Worm (Caenorhabditis elegans) whole organism, late embryonic: Measurements from ENCODE around the gene F09F9.1.

Source experiments
- C08G9.2 ChIP-seq: sonication (generic microtip); optimal IDR thresholded peaks from 2 replicates; lab custom pipeline; 2016; ENCODE audit warnings: mild to moderate bottlenecking, missing genetic modification characterization, moderate library complexity, missing compliant biosample characterization
- C38D4.7 ChIP-seq: fragments of 200-800 bp; sonication (Bioruptor generic); optimal IDR thresholded peaks from 2 replicates; lab custom pipeline; 2018; ENCODE audit warnings: mild to moderate bottlenecking, missing genetic modification characterization, moderate library complexity, missing compliant biosample characterization
- F13H6.1 ChIP-seq: sonication (generic microtip); optimal IDR thresholded peaks from 2 replicates; lab custom pipeline; 2016; ENCODE audit warnings: missing genetic modification characterization, missing compliant biosample characterization
- K09A11.1 ChIP-seq: sonication (generic microtip); optimal IDR thresholded peaks from 2 replicates; lab custom pipeline; 2017; ENCODE audit warnings: antibody characterized with exemption, mild to moderate bottlenecking, missing genetic modification characterization, missing compliant biosample characterization; ENCODE audit not compliant: insufficient read depth
- T23F11.4 ChIP-seq: fragments of 200-800 bp; sonication (Bioruptor generic); optimal IDR thresholded peaks from 2 replicates; lab custom pipeline; 2018; ENCODE audit warnings: mild to moderate bottlenecking, missing genetic modification characterization, missing compliant biosample characterization
- ceh-14 ChIP-seq: sonication (generic microtip); optimal IDR thresholded peaks from 2 replicates; lab custom pipeline; 2016; ENCODE audit warnings: missing genotype, missing genetic modification characterization, missing compliant biosample characterization
- ceh-18 ChIP-seq: sonication (generic microtip); optimal IDR thresholded peaks from 2 replicates; lab custom pipeline; 2016; ENCODE audit warnings: missing genetic modification characterization, missing compliant biosample characterization
- ceh-19 ChIP-seq: fragments of 200-800 bp; sonication (Bioruptor generic); optimal IDR thresholded peaks from 2 replicates; lab custom pipeline; 2018; ENCODE audit warnings: mild to moderate bottlenecking, missing genetic modification characterization, missing compliant biosample characterization
- ceh-24 ChIP-seq: sonication (generic microtip); optimal IDR thresholded peaks from 2 replicates; lab custom pipeline; 2016; ENCODE audit warnings: mild to moderate bottlenecking, missing genetic modification characterization, missing compliant biosample characterization
- ceh-30 ChIP-seq: fragments of 150-350 bp; optimal IDR thresholded peaks from 2 replicates; lab custom pipeline; 2014; ENCODE audit warnings: missing biosample characterization, missing genetic modification characterization
- ceh-31 ChIP-seq: sonication (generic microtip); optimal IDR thresholded peaks from 2 replicates; lab custom pipeline; 2016; ENCODE audit warnings: missing genetic modification characterization, missing compliant biosample characterization
- ceh-34 ChIP-seq: sonication (generic microtip); optimal IDR thresholded peaks from 2 replicates; lab custom pipeline; 2016; ENCODE audit warnings: mild to moderate bottlenecking, missing genetic modification characterization, missing compliant biosample characterization
- ceh-45 ChIP-seq: fragments of 200-800 bp; sonication (Bioruptor generic); IDR thresholded peaks from 2 replicates; pipeline ENCODE4 v1.3.6; 2022; ENCODE audit warnings: missing genetic modification reagents, missing genetic modification characterization, missing compliant biosample characterization
- ceh-48 ChIP-seq: sonication (generic microtip); optimal IDR thresholded peaks from 2 replicates; lab custom pipeline; 2016; ENCODE audit warnings: missing genetic modification characterization, inconsistent platforms, missing compliant biosample characterization
- che-1 ChIP-seq: sonication (generic microtip); optimal IDR thresholded peaks from 2 replicates; lab custom pipeline; 2016; ENCODE audit warnings: mild to moderate bottlenecking, missing genetic modification characterization, missing compliant biosample characterization
- dmd-4 ChIP-seq: sonication (generic microtip); optimal IDR thresholded peaks from 2 replicates; lab custom pipeline; 2016; ENCODE audit warnings: borderline replicate concordance, missing genetic modification characterization, missing compliant biosample characterization
- elt-2 ChIP-seq: sonication (generic microtip); optimal IDR thresholded peaks from 2 replicates; lab custom pipeline; 2016; ENCODE audit warnings: missing genetic modification reagents, missing genetic modification characterization, missing compliant biosample characterization
- elt-4 ChIP-seq: sonication (generic microtip); optimal IDR thresholded peaks from 2 replicates; lab custom pipeline; 2016; ENCODE audit warnings: missing genetic modification characterization, missing compliant biosample characterization
- eyg-1 ChIP-seq: sonication (generic microtip); optimal IDR thresholded peaks from 2 replicates; lab custom pipeline; 2016; ENCODE audit warnings: missing genotype, missing genetic modification characterization, missing compliant biosample characterization
- hlh-13 ChIP-seq: fragments of 200-800 bp; sonication (Bioruptor generic); optimal IDR thresholded peaks from 2 replicates; lab custom pipeline; 2018; ENCODE audit warnings: mild to moderate bottlenecking, missing genetic modification characterization, missing compliant biosample characterization
- hlh-6 ChIP-seq: sonication (generic microtip); optimal IDR thresholded peaks from 2 replicates; lab custom pipeline; 2016; ENCODE audit warnings: missing genotype, missing genetic modification characterization, missing compliant biosample characterization
- mec-3 ChIP-seq: sonication (generic microtip); optimal IDR thresholded peaks from 2 replicates; lab custom pipeline; 2016; ENCODE audit warnings: borderline replicate concordance, missing genetic modification characterization, missing compliant biosample characterization
- nfya-1 ChIP-seq: sonication (generic microtip); optimal IDR thresholded peaks from 2 replicates; lab custom pipeline; 2017; ENCODE audit warnings: missing genetic modification characterization, mild to moderate bottlenecking, missing compliant biosample characterization, antibody characterized with exemption, moderate library complexity
- nhr-11 ChIP-seq: fragments of 150-350 bp; optimal IDR thresholded peaks from 2 replicates; lab custom pipeline; 2014; ENCODE audit warnings: missing biosample characterization, missing genetic modification characterization
- nhr-232 ChIP-seq: sonication (generic microtip); optimal IDR thresholded peaks from 2 replicates; lab custom pipeline; 2016; ENCODE audit warnings: missing genetic modification characterization, missing compliant biosample characterization
- npax-4 ChIP-seq: sonication (generic microtip); optimal IDR thresholded peaks from 2 replicates; lab custom pipeline; 2016; ENCODE audit warnings: missing genetic modification characterization, missing compliant biosample characterization
- odd-2 ChIP-seq: sonication (generic microtip); optimal IDR thresholded peaks from 2 replicates; lab custom pipeline; 2017; ENCODE audit warnings: antibody characterized with exemption, mild to moderate bottlenecking, missing genetic modification characterization, missing compliant biosample characterization
- pag-3 ChIP-seq: sonication (generic microtip); optimal IDR thresholded peaks from 2 replicates; lab custom pipeline; 2016; ENCODE audit warnings: missing compliant biosample characterization, missing genetic modification characterization, borderline replicate concordance
- pat-9 ChIP-seq: fragments of 200-800 bp; sonication (Bioruptor generic); optimal IDR thresholded peaks from 2 replicates; lab custom pipeline; 2018; ENCODE audit warnings: mild to moderate bottlenecking, missing genetic modification characterization, moderate library complexity, missing compliant biosample characterization
- pqm-1 ChIP-seq: sonication (generic microtip); optimal IDR thresholded peaks from 2 replicates; lab custom pipeline; 2016; ENCODE audit warnings: missing genetic modification characterization, missing compliant biosample characterization
- rnt-1 ChIP-seq: sonication (generic microtip); optimal IDR thresholded peaks from 2 replicates; lab custom pipeline; 2016; ENCODE audit warnings: missing genetic modification characterization, missing compliant biosample characterization
- sdc-2 ChIP-seq: sonication (generic microtip); optimal IDR thresholded peaks from 2 replicates; lab custom pipeline; 2016; ENCODE audit warnings: missing genotype, missing genetic modification characterization, missing compliant biosample characterization
- sox-4 ChIP-seq: sonication (generic microtip); optimal IDR thresholded peaks from 2 replicates; lab custom pipeline; 2017; ENCODE audit warnings: mild to moderate bottlenecking, missing genetic modification characterization, inconsistent platforms, missing compliant biosample characterization
- syd-9 ChIP-seq: sonication (generic microtip); optimal IDR thresholded peaks from 2 replicates; lab custom pipeline; 2016; ENCODE audit warnings: mild to moderate bottlenecking, missing genetic modification characterization, moderate library complexity, missing compliant biosample characterization
- tbx-2 ChIP-seq: sonication (generic microtip); optimal IDR thresholded peaks from 2 replicates; lab custom pipeline; 2016; ENCODE audit warnings: missing genetic modification characterization, missing compliant biosample characterization
- tbx-7 ChIP-seq: sonication (generic microtip); optimal IDR thresholded peaks from 2 replicates; lab custom pipeline; 2016; ENCODE audit warnings: missing genotype, missing genetic modification characterization, missing compliant biosample characterization
- unc-42 ChIP-seq: sonication (generic microtip); optimal IDR thresholded peaks from 2 replicates; lab custom pipeline; 2016; ENCODE audit warnings: missing genotype, missing genetic modification characterization, missing compliant biosample characterization
- unc-55 ChIP-seq: sonication (generic microtip); optimal IDR thresholded peaks from 2 replicates; lab custom pipeline; 2017; ENCODE audit warnings: missing biosample characterization, missing genetic modification reagents, missing genetic modification characterization
- unc-86 ChIP-seq: sonication (generic microtip); optimal IDR thresholded peaks from 2 replicates; lab custom pipeline; 2016; ENCODE audit warnings: missing genetic modification characterization, missing compliant biosample characterization

Gene F09F9.1

ce11 chrX:4142648-4143259, 27.6 kb downstream of the F09F9.1 start:
- TF ChIP-seq tbx-2 (tag; lab: Kevin White, UChicago) (no peak), odd-2 (no peak), sox-4 (tag; lab: Kevin White, UChicago) (no peak), ceh-34 (tag; lab: Kevin White, UChicago) (no peak), unc-55 (GFP tag; lab: Kevin White, UChicago) (no peak), T23F11.4 (GFP tag; lab: Kevin White, UChicago) (no peak), ceh-48 (tag; lab: Kevin White, UChicago) (no peak), pqm-1 (no peak), ceh-30 (no peak), eyg-1 (no peak), hlh-13 (GFP tag; lab: Kevin White, UChicago) (no peak), pag-3 (no peak), unc-86 (tag; lab: Kevin White, UChicago) (no peak), nhr-11 (tag; lab: Kevin White, UChicago) (no peak), C08G9.2 (tag; lab: Kevin White, UChicago) (no peak)
- TF ChIP-seq, all 69 proteins: peak for 0

- TF ChIP-seq nhr-232 (no peak), ceh-34 (tag; lab: Kevin White, UChicago) (no peak), ceh-24 (tag; lab: Kevin White, UChicago) (no peak), K09A11.1 (tag; lab: Kevin White, UChicago) (no peak), F13H6.1 (tag; lab: Kevin White, UChicago) (no peak), ceh-45 (GFP tag; lab: Robert Waterston, UW) (no peak)
- TF ChIP-seq, all 69 proteins: peak for 0
Measured at ce11 chrX:4143260-4144018, 28.3 kb downstream of the F09F9.1 start.

- peak; percentile 15 for TF ChIP-seq elt-2 (tag; lab: Kevin White, UChicago)
- peak; percentile 7 for TF ChIP-seq ceh-31 (tag; lab: Kevin White, UChicago)
- no peak for TF ChIP-seq sox-4 (tag; lab: Kevin White, UChicago)
Measured at ce11 chrX:4144136-4144781, 29.1 kb downstream of the F09F9.1 start.

- TF ChIP-seq ceh-18 (tag; lab: Kevin White, UChicago) = peak; percentile 67
- TF ChIP-seq unc-86 (tag; lab: Kevin White, UChicago) = peak; percentile 31
- no peak for TF ChIP-seq elt-4 (tag; lab: Kevin White, UChicago)
- TF ChIP-seq mec-3 (tag; lab: Kevin White, UChicago) = no peak
- TF ChIP-seq pat-9 = no peak
- no peak for TF ChIP-seq npax-4 (tag; lab: Kevin White, UChicago)
- TF ChIP-seq unc-42 (tag; lab: Kevin White, UChicago) = peak; percentile 38
- peak; percentile 96 for TF ChIP-seq ceh-48 (tag; lab: Kevin White, UChicago)
- no peak for TF ChIP-seq ceh-19
- TF ChIP-seq rnt-1 = peak; percentile 19
- no peak for TF ChIP-seq dmd-4
- TF ChIP-seq nfya-1 (tag; lab: Kevin White, UChicago) = peak; percentile 57
- TF ChIP-seq che-1 (tag; lab: Kevin White, UChicago) = no peak
- peak; percentile 26 for TF ChIP-seq unc-55 (GFP tag; lab: Kevin White, UChicago)
- TF ChIP-seq tbx-7 (tag; lab: Kevin White, UChicago) = no peak
- TF ChIP-seq F13H6.1 (tag; lab: Kevin White, UChicago) = peak; percentile 30
- TF ChIP-seq ceh-14 (tag; lab: Kevin White, UChicago) = peak; percentile 47
- TF ChIP-seq nhr-11 (tag; lab: Kevin White, UChicago) = no peak
- no peak for TF ChIP-seq nhr-232
- no peak for TF ChIP-seq sdc-2 (tag; lab: Kevin White, UChicago)
- no peak for TF ChIP-seq C38D4.7 (GFP tag; lab: Kevin White, UChicago)
- TF ChIP-seq sox-4 (tag; lab: Kevin White, UChicago) = peak; percentile 35
- TF ChIP-seq ceh-30 = no peak
- no peak for TF ChIP-seq K09A11.1 (tag; lab: Kevin White, UChicago)
- TF ChIP-seq hlh-6 (tag; lab: Kevin White, UChicago) = no peak
- peak; percentile 43 for TF ChIP-seq ceh-31 (tag; lab: Kevin White, UChicago)
- no peak for TF ChIP-seq syd-9 (tag; lab: Kevin White, UChicago)
- TF ChIP-seq, all 69 proteins: peak for 11
Measured at ce11 chrX:4145051-4145826, 30.1 kb downstream of the F09F9.1 start.
